Worm (Caenorhabditis elegans): ENCODE measurements around the gene E04F6.10.

E04F6.10 gene

DNA sequence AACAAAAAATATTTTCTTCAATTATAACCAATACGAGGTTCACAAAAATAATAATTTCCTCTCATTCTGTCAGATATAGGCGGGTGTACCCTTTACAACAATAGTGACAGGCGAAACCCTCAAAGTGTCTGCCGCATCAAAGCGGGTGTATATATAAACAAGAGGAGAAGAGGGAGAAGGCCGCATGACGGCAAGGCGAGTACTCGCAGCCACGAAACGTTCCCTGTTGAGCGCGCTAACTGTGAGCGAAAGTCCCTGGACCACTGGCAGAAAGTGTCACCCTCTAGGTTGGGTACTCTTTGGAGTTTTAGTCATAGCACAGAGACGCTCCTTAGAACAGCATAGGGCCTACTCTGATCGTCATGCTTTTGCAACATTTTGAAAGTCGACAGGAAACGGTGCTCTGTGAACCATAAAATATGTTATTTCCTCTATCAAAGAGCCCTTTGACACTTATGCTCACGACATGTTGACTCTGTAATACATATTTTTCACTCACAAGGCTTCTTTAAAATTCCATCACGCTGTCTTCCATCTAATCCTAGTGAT lies 16.8 kb downstream of the E04F6.10 start, which contains the start of gene pcrg-1 (continued):
- TF ChIP-seq unc-62 (GFP tag; optimal IDR thresholded peaks at IDR 0.05) (peak; percentile 21), mep-1 (tag; optimal IDR thresholded peaks at IDR 0.05) (peak; percentile 73), bed-3 (GFP tag; optimal IDR thresholded peaks at IDR 0.05) (peak; percentile 83), lin-13 (tag; optimal IDR thresholded peaks at IDR 0.05) (peak; percentile 77), flh-1 (GFP tag; optimal IDR thresholded peaks at IDR 0.05) (peak; percentile 82), hlh-1 (tag; optimal IDR thresholded peaks at IDR 0.05) (peak; percentile 63), cnd-1 (tag; optimal IDR thresholded peaks at IDR 0.05) (peak; percentile 95), ces-1 (GFP tag; optimal IDR thresholded peaks at IDR 0.05) (no peak)

- TF ChIP-seq ham-2 (GFP tag; optimal IDR thresholded peaks at IDR 0.05) (no peak), ceh-39 (tag; optimal IDR thresholded peaks at IDR 0.05) (no peak), mab-5 (tag; optimal IDR thresholded peaks at IDR 0.05) (no peak), nhr-2 (tag; optimal IDR thresholded peaks at IDR 0.05) (no peak), zip-8 (tag; optimal IDR thresholded peaks at IDR 0.05) (no peak), elt-3 (tag; optimal IDR thresholded peaks at IDR 0.05) (no peak)
Measured at ce11 chrII:7199308-7199707, 17.6 kb downstream of the E04F6.10 start, which contains the start of gene E04F6.6. TSS of gene E04F6.6 (minus strand) at chrII:7199565.

DNA sequence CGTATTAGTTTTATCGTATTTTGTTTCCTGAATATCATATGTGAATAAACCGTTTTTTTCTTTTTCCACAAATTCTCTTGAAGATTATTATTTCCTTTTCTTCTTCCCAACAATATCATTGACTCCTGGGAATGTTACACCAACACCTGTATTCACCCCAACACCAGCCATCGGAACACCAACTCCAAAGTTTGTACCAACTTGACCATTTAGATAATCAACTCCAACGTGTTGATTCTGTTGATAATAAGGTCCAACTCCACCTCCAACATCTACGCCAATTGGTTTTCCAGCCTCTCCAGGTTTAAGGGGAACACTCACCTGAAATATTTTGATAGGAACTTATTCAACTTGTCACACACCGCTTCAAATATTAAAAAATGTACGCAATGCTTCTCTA lies 19.5 kb downstream of the E04F6.10 start:
- TF ChIP-seq hlh-1 (tag; optimal IDR thresholded peaks at IDR 0.05) (no peak), lin-13 (tag; optimal IDR thresholded peaks at IDR 0.05) (no peak), nhr-76 (tag; optimal IDR thresholded peaks at IDR 0.05) (no peak), ceh-39 (tag; optimal IDR thresholded peaks at IDR 0.05) (no peak), ces-1 (GFP tag; optimal IDR thresholded peaks at IDR 0.05) (no peak), M03D4.4 (tag; optimal IDR thresholded peaks at IDR 0.05) (no peak), mab-5 (tag; optimal IDR thresholded peaks at IDR 0.05) (no peak), tbx-8 (GFP tag; optimal IDR thresholded peaks at IDR 0.05) (no peak), cnd-1 (tag; optimal IDR thresholded peaks at IDR 0.05) (no peak), unc-39 (tag; optimal IDR thresholded peaks at IDR 0.05) (no peak), nhr-28 (tag; optimal IDR thresholded peaks at IDR 0.05) (no peak)

ce11 chrII:7196040-7196439 lies 20.9 kb downstream of the E04F6.10 start, which contains the start of gene maoc-1:
TSS of gene maoc-1 (plus strand) at chrII:7196276.
- TF ChIP-seq pha-4 (tag; optimal IDR thresholded peaks at IDR 0.05) (no peak), bed-3 (GFP tag; optimal IDR thresholded peaks at IDR 0.05) (no peak), mls-2 (tag; optimal IDR thresholded peaks at IDR 0.05) (no peak), M03D4.4 (tag; optimal IDR thresholded peaks at IDR 0.05) (no peak), mab-5 (tag; optimal IDR thresholded peaks at IDR 0.05) (no peak), ztf-11 (tag; optimal IDR thresholded peaks at IDR 0.05) (no peak), ceh-39 (tag; optimal IDR thresholded peaks at IDR 0.05) (no peak), ham-2 (GFP tag; optimal IDR thresholded peaks at IDR 0.05) (no peak), elt-1 (tag; optimal IDR thresholded peaks at IDR 0.05; ENCODE audit: borderline replicate concordance, insufficient read depth) (no peak), ces-1 (GFP tag; optimal IDR thresholded peaks at IDR 0.05) (no peak), lin-32 (GFP tag; optimal IDR thresholded peaks at IDR 0.05) (no peak), mep-1 (tag; optimal IDR thresholded peaks at IDR 0.05) (no peak), drap-1 (GFP tag; optimal IDR thresholded peaks at IDR 0.05) (no peak), blmp-1 (tag; optimal IDR thresholded peaks at IDR 0.05) (no peak)

- no peak for TF ChIP-seq ceh-39 (tag; optimal IDR thresholded peaks at IDR 0.05)
- TF ChIP-seq elt-1 (tag; optimal IDR thresholded peaks at IDR 0.05; ENCODE audit: borderline replicate concordance, insufficient read depth) = no peak
- no peak for TF ChIP-seq pha-4 (tag; optimal IDR thresholded peaks at IDR 0.05)
- TF ChIP-seq mls-2 (tag; optimal IDR thresholded peaks at IDR 0.05) = no peak
- no peak for TF ChIP-seq nhr-76 (tag; optimal IDR thresholded peaks at IDR 0.05)
- no peak for TF ChIP-seq mep-1 (tag; optimal IDR thresholded peaks at IDR 0.05)
- no peak for TF ChIP-seq elt-3 (tag; optimal IDR thresholded peaks at IDR 0.05)
- no peak for TF ChIP-seq sptf-1 (tag; optimal IDR thresholded peaks at IDR 0.05)
- no peak for TF ChIP-seq M03D4.4 (tag; optimal IDR thresholded peaks at IDR 0.05)
- no peak for TF ChIP-seq unc-62 (GFP tag; optimal IDR thresholded peaks at IDR 0.05)
- TF ChIP-seq ztf-11 (tag; optimal IDR thresholded peaks at IDR 0.05) = no peak
- TF ChIP-seq sem-2 (GFP tag; optimal IDR thresholded peaks at IDR 0.05) = no peak
- TF ChIP-seq ces-1 (GFP tag; optimal IDR thresholded peaks at IDR 0.05) = no peak
- no peak for TF ChIP-seq drap-1 (GFP tag; optimal IDR thresholded peaks at IDR 0.05)
- TF ChIP-seq mab-5 (tag; optimal IDR thresholded peaks at IDR 0.05) = no peak
- TF ChIP-seq lin-32 (GFP tag; optimal IDR thresholded peaks at IDR 0.05) = no peak
- no peak for TF ChIP-seq unc-120 (tag; optimal IDR thresholded peaks at IDR 0.05; ENCODE audit: poor library complexity, severe bottlenecking)
- no peak for TF ChIP-seq unc-39 (tag; optimal IDR thresholded peaks at IDR 0.05)
- no peak for TF ChIP-seq zip-8 (tag; optimal IDR thresholded peaks at IDR 0.05)
Measured at ce11 chrII:7195541-7195940, 21.4 kb downstream of the E04F6.10 start, which contains the start of gene acdh-12. TSS of gene acdh-12 (minus strand) at chrII:7195641.
